Worm (Caenorhabditis elegans): Measurements from ENCODE around the gene JC8.4.

ce11 chrIV:13205891-13206290 is 37.6 kb upstream of the JC8.4 start:
- peak; percentile 74 for TF ChIP-seq mcd-1 (GFP tag; IDR thresholded peaks at IDR 0.05)
- TF ChIP-seq lin-35 (GFP tag; optimal IDR thresholded peaks at IDR 0.05), result no peak
- no peak for TF ChIP-seq somi-1 (GFP tag; optimal IDR thresholded peaks at IDR 0.05)

Measured in whole organism, young adult.